Worm (Caenorhabditis elegans): ENCODE data around the gene ncs-1.

ncs-1 gene

DNA sequence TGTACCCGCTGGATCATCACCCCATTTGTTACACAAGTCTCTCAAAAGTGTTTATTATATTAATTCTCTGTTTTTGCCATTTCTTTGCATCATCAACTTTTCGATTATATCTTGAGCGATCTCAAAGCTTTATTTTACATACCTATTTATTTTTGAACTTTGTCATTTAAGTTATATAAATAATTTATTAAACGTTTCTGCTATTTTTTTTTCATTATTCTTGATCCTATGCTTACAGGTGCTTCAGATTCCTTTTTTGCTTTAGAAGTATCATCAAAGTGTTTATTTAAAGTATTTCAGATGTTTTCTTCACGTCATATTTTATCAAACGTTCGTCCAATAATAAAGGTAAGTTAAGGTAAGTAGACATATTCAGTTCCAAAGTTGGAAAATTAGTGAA is 45.0 kb downstream of the ncs-1 start, which contains the start of gene F35H12.5:
Gene F35H12.5, plus strand, starts transcription at position 301 of the 400 bp plus-strand sequence.
- no peak for TF ChIP-seq C17E4.6 (GFP tag; IDR thresholded peaks at IDR 0.05)
- TF ChIP-seq ztf-3 (GFP tag; optimal IDR thresholded peaks at IDR 0.05), result no peak
- no peak for TF ChIP-seq snpc-1.3 (tag; optimal IDR thresholded peaks at IDR 0.05; ENCODE audit: insufficient read depth)
- no peak for TF ChIP-seq ceh-40 (GFP tag; IDR thresholded peaks at IDR 0.05)
- no peak for TF ChIP-seq hlh-12 (tag; optimal IDR thresholded peaks at IDR 0.05)
- no peak for TF ChIP-seq F39B2.1 (GFP tag; IDR thresholded peaks at IDR 0.05)
- no peak for TF ChIP-seq dox-1 (GFP tag; IDR thresholded peaks at IDR 0.05)
- TF ChIP-seq sptf-2 (GFP tag; optimal IDR thresholded peaks at IDR 0.05), result no peak
- TF ChIP-seq madf-6 (GFP tag; IDR thresholded peaks at IDR 0.05), result no peak
- no peak for TF ChIP-seq unc-62 (GFP tag; optimal IDR thresholded peaks at IDR 0.05)
- TF ChIP-seq aptf-2 (GFP tag; conservative IDR thresholded peaks at IDR 0.05), result no peak

ce11 chrX:915510-915909 is 47.6 kb downstream of the ncs-1 start, which contains the start of gene sel-12:
Gene sel-12 (plus strand): TSS chrX:915867.
- no peak for TF ChIP-seq ceh-27 (GFP tag; optimal IDR thresholded peaks at IDR 0.05)
- no peak for TF ChIP-seq hrde-1 (tag; optimal IDR thresholded peaks at IDR 0.05; ENCODE audit: borderline replicate concordance)
- no peak for TF ChIP-seq unc-130 (GFP tag; optimal IDR thresholded peaks at IDR 0.05)
- no peak for TF ChIP-seq attf-3 (GFP tag; conservative IDR thresholded peaks at IDR 0.05)
- TF ChIP-seq mxl-1 (tag; optimal IDR thresholded peaks at IDR 0.05), result no peak
- no peak for TF ChIP-seq nhr-27 (tag; optimal IDR thresholded peaks at IDR 0.05)
- no peak for TF ChIP-seq madf-3 (GFP tag; IDR thresholded peaks at IDR 0.05)
- TF ChIP-seq bed-1 (GFP tag; IDR thresholded peaks at IDR 0.05), result no peak
- no peak for TF ChIP-seq nhr-80 (tag; optimal IDR thresholded peaks at IDR 0.05)
- no peak for TF ChIP-seq ztf-22 (GFP tag; optimal IDR thresholded peaks at IDR 0.05)
- no peak for TF ChIP-seq athp-1 (tag; optimal IDR thresholded peaks at IDR 0.05)
- no peak for TF ChIP-seq mcd-1 (GFP tag; IDR thresholded peaks at IDR 0.05)
- TF ChIP-seq B0035.1 (tag; optimal IDR thresholded peaks at IDR 0.05), result no peak
- no peak for TF ChIP-seq ceh-100 (GFP tag; IDR thresholded peaks at IDR 0.05)
- TF ChIP-seq lir-1 (GFP tag; conservative IDR thresholded peaks at IDR 0.05), result no peak
- TF ChIP-seq ztf-18 (tag; optimal IDR thresholded peaks at IDR 0.05), result no peak
- TF ChIP-seq aptf-2 (GFP tag; conservative IDR thresholded peaks at IDR 0.05), result no peak
- no peak for TF ChIP-seq atf-7 (tag; optimal IDR thresholded peaks at IDR 0.05)
- TF ChIP-seq ceh-79 (tag; optimal IDR thresholded peaks at IDR 0.05), result no peak
- TF ChIP-seq B0019.2 (GFP tag; conservative IDR thresholded peaks at IDR 0.05), result no peak

- TF ChIP-seq repo-1 (tag; optimal IDR thresholded peaks at IDR 0.05) (no peak), akir-1 (GFP tag; optimal IDR thresholded peaks at IDR 0.05) (no peak)
Measured at ce11 chrX:912990-913389, 50.1 kb downstream of the ncs-1 start, which contains the start of gene F35H12.6. Gene F35H12.6 (plus strand): TSS chrX:913290.

DNA sequence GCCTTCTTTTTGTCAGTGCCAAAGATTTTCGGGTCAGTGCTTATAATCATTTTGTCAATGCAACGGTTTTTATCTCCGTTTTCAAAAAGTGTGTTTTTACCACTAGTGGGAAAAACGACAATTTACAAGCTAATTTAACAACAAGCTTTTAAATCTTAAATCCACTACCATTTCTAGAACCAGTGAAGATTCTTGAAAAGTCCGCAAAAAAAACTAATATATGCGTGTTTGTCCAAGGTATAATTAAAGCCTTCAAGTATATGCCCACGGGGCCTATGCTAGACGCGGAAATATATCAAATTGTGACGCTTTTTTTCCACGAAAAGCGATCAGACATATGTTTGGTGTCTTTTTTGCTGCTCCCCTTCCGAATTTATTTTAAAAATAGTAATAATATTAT is 50.5 kb downstream of the ncs-1 start:
- TF ChIP-seq tbx-9 (tag; optimal IDR thresholded peaks at IDR 0.05; ENCODE audit: borderline replicate concordance), result no peak
- TF ChIP-seq K11D2.4 (GFP tag; IDR thresholded peaks at IDR 0.05), result no peak
- no peak for TF ChIP-seq ztf-3 (GFP tag; optimal IDR thresholded peaks at IDR 0.05)
- no peak for TF ChIP-seq xnd-1 (tag; optimal IDR thresholded peaks at IDR 0.05)
- TF ChIP-seq mcd-1 (GFP tag; IDR thresholded peaks at IDR 0.05), result no peak
- no peak for TF ChIP-seq K12H6.12 (tag; optimal IDR thresholded peaks at IDR 0.05)
- TF ChIP-seq rec-8 (tag; optimal IDR thresholded peaks at IDR 0.05), result no peak
- TF ChIP-seq mxl-1 (tag; optimal IDR thresholded peaks at IDR 0.05), result no peak
- TF ChIP-seq ccch-3 (GFP tag; optimal IDR thresholded peaks at IDR 0.05), result no peak
- no peak for TF ChIP-seq lir-1 (GFP tag; conservative IDR thresholded peaks at IDR 0.05)
- no peak for TF ChIP-seq lin-35 (GFP tag; optimal IDR thresholded peaks at IDR 0.05)
- TF ChIP-seq attf-5 (GFP tag; optimal IDR thresholded peaks at IDR 0.05), result no peak
- no peak for TF ChIP-seq die-1 (tag; optimal IDR thresholded peaks at IDR 0.05)
- no peak for TF ChIP-seq sea-2 (GFP tag; IDR thresholded peaks at IDR 0.05)
